Worm (Caenorhabditis elegans): ENCODE measurements around the gene K09F6.9.

DNA sequence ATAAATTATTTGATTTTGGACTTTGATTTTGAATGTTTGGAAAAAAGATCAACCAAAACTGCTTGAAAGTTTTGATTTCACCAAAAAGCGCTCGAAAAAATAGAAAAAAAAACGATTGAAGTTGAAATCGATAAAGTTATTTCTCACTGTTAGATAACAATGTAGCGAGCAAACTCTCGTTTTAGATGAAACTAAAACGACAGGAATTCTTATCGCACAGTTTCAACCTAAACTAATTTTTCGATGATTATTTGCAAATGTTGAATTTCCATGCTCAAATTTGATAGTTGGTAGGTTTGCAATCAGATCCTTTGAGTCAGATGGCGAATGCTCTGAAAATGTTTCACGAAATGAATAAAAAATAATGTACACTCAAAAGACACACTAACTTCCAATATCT, 10.1 kb upstream of the K09F6.9 start:
- TF ChIP-seq T26A5.8 (tag; optimal IDR thresholded peaks at IDR 0.05): no peak
- no peak for TF ChIP-seq F49E8.2 (tag; optimal IDR thresholded peaks at IDR 0.05; ENCODE audit: insufficient read depth)
- no peak for TF ChIP-seq Y53G8AR.9 (GFP tag; conservative IDR thresholded peaks at IDR 0.05)
- no peak for TF ChIP-seq athp-1 (tag; optimal IDR thresholded peaks at IDR 0.05)
- TF ChIP-seq snpc-1.1 (tag; optimal IDR thresholded peaks at IDR 0.05; ENCODE audit: insufficient read depth): no peak
- TF ChIP-seq hsf-1 (GFP tag; IDR thresholded peaks at IDR 0.05): no peak
- TF ChIP-seq ceh-79 (tag; optimal IDR thresholded peaks at IDR 0.05): no peak
- TF ChIP-seq nhr-179 (tag; optimal IDR thresholded peaks at IDR 0.05): no peak
- TF ChIP-seq snpc-4 (GFP tag; optimal IDR thresholded peaks at IDR 0.05): no peak
- no peak for TF ChIP-seq snpc-4 (tag; optimal IDR thresholded peaks at IDR 0.05)
